Fruit fly (Drosophila melanogaster): ENCODE measurements around the gene CG9628.

DNA sequence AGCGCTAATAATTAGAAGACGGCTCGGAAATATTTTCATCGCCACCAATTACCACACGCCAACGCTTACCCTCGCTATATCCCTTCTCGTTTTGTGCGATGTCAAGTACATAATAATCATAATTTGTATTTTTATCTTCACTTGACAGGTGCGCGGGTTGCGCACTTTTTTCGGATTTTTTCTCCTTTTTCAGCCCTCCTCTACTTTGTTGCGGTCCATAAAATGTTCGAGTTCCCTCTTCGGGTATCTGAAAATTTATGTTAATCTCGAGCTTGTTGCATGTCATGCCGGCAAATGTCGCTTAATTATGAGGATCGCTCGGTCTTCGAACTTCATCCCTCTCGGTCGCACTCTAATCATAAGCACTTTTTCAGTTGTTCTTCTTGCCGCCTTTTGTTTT is 22.5 kb downstream of the CG9628 start:
- TF ChIP-seq OdsH (GFP tag; optimal IDR thresholded peaks at IDR 0.05): no peak
- TF ChIP-seq CG11902 (GFP tag; optimal IDR thresholded peaks at IDR 0.05): no peak
- TF ChIP-seq Hr4 (GFP tag; optimal IDR thresholded peaks at IDR 0.05): no peak
- TF ChIP-seq CG11762 (GFP tag; optimal IDR thresholded peaks at IDR 0.05; ENCODE audit: insufficient read depth): no peak
- no peak for TF ChIP-seq CG16779 (tag; optimal IDR thresholded peaks at IDR 0.05)
- TF ChIP-seq CG6854 (GFP tag; optimal IDR thresholded peaks at IDR 0.05): no peak
- TF ChIP-seq salr (GFP tag; optimal IDR thresholded peaks at IDR 0.05): no peak
- TF ChIP-seq CG31627 (GFP tag; optimal IDR thresholded peaks at IDR 0.05): no peak
- TF ChIP-seq CG9139 (GFP tag; optimal IDR thresholded peaks at IDR 0.05): no peak
- TF ChIP-seq dac (GFP tag; optimal IDR thresholded peaks at IDR 0.05): no peak

Measured in whole organism, prepupa.